Fruit fly (Drosophila melanogaster) whole organism, embryonic: Measurements from ENCODE around the gene brm.

Source experiments
- CG10209 ChIP-seq: fragments of 200-800 bp; sonication (Bioruptor generic); optimal IDR thresholded peaks from 3 replicates; lab custom pipeline; 2017; ENCODE audit warnings: missing biosample characterization, mild to moderate bottlenecking, missing genetic modification characterization, missing genetic modification reagents
- CG10321 ChIP-seq: fragments of 200-800 bp; sonication (Bioruptor generic); IDR thresholded peaks from 2 replicates; pipeline ENCODE4 v1.3.6; 2022; ENCODE audit warnings: missing biosample characterization, missing genetic modification characterization
- CG11504 ChIP-seq: fragments of 200-800 bp; sonication (Bioruptor generic); optimal IDR thresholded peaks from 3 replicates; lab custom pipeline; 2019; ENCODE audit warnings: missing biosample characterization, mild to moderate bottlenecking, missing genetic modification characterization, moderate library complexity
- CG12744 ChIP-seq: fragments of 200-800 bp; sonication (Bioruptor generic); optimal IDR thresholded peaks from 2 replicates; lab custom pipeline; 2016; ENCODE audit warnings: missing biosample characterization, missing genetic modification characterization
- CG12769 ChIP-seq: fragments of 200-800 bp; sonication (Bioruptor generic); optimal IDR thresholded peaks from 2 replicates; lab custom pipeline; 2019; ENCODE audit warnings: missing biosample characterization, mild to moderate bottlenecking, missing genetic modification characterization, moderate library complexity
- CG13123 ChIP-seq: fragments of 200-800 bp; sonication (Bioruptor generic); optimal IDR thresholded peaks from 2 replicates; lab custom pipeline; 2016; ENCODE audit warnings: missing biosample characterization, missing genetic modification characterization
- CG15601 ChIP-seq: fragments of 200-800 bp; sonication (Bioruptor generic); optimal IDR thresholded peaks from 3 replicates; lab custom pipeline; 2019; ENCODE audit warnings: missing biosample characterization, mild to moderate bottlenecking, missing genetic modification characterization, moderate library complexity
- CG16779 ChIP-seq: fragments of 200-800 bp; sonication (Bioruptor generic); IDR thresholded peaks from 2 replicates; pipeline ENCODE4 v1.3.6; 2022; ENCODE audit warnings: missing biosample characterization, missing genetic modification characterization
- CG16863 ChIP-seq: fragments of 200-800 bp; sonication (Bioruptor generic); optimal IDR thresholded peaks from 3 replicates; lab custom pipeline; 2016; ENCODE audit warnings: missing biosample characterization, missing genetic modification characterization
- CG17568 ChIP-seq: fragments of 200-800 bp; sonication (Bioruptor generic); optimal IDR thresholded peaks from 2 replicates; lab custom pipeline; 2018; ENCODE audit warnings: missing biosample characterization, mild to moderate bottlenecking, missing genetic modification characterization, moderate library complexity
- CG1832 ChIP-seq: fragments of 200-800 bp; sonication (Bioruptor generic); optimal IDR thresholded peaks from 2 replicates; lab custom pipeline; 2017; ENCODE audit warnings: missing biosample characterization, mild to moderate bottlenecking, missing genetic modification characterization, inconsistent platforms
- CG30431 ChIP-seq: fragments of 200-800 bp; sonication (Bioruptor generic); optimal IDR thresholded peaks from 2 replicates; lab custom pipeline; 2017; ENCODE audit warnings: missing biosample characterization, missing genetic modification characterization
- CG31224 ChIP-seq: fragments of 200-800 bp; sonication (Bioruptor generic); IDR thresholded peaks from 2 replicates; pipeline ENCODE4 v1.3.6; 2022; ENCODE audit warnings: missing biosample characterization, missing genetic modification characterization
- CG31441 ChIP-seq: fragments of 200-800 bp; sonication (Bioruptor generic); IDR thresholded peaks from 2 replicates; pipeline ENCODE4 v1.3.6; 2022; ENCODE audit warnings: missing biosample characterization, missing genetic modification characterization
- CG33557 ChIP-seq: fragments of 200-800 bp; sonication (Bioruptor generic); optimal IDR thresholded peaks from 2 replicates; lab custom pipeline; 2019; ENCODE audit warnings: missing biosample characterization, mild to moderate bottlenecking, missing genetic modification characterization, moderate library complexity
- CG34422 ChIP-seq: fragments of 200-800 bp; sonication (Bioruptor generic); IDR thresholded peaks from 3 replicates; pipeline ENCODE4 v1.3.6; 2022; ENCODE audit warnings: missing biosample characterization, missing genetic modification characterization
- CG4282 ChIP-seq: fragments of 200-800 bp; sonication (Bioruptor generic); optimal IDR thresholded peaks from 2 replicates; lab custom pipeline; 2016; ENCODE audit warnings: missing biosample characterization, missing genetic modification characterization
- CG4328 ChIP-seq: fragments of 200-800 bp; sonication (Bioruptor generic); optimal IDR thresholded peaks from 3 replicates; lab custom pipeline; 2017; ENCODE audit warnings: missing biosample characterization, missing genetic modification reagents, missing genetic modification characterization
- CG5245 ChIP-seq: fragments of 200-800 bp; sonication (Bioruptor generic); optimal IDR thresholded peaks from 3 replicates; lab custom pipeline; 2016; ENCODE audit warnings: missing biosample characterization, missing genetic modification characterization
- CG8388 ChIP-seq: fragments of 200-800 bp; sonication (Bioruptor generic); optimal IDR thresholded peaks from 2 replicates; lab custom pipeline; 2019; ENCODE audit warnings: missing biosample characterization, mild to moderate bottlenecking, missing genetic modification characterization, moderate library complexity
- CG9727 ChIP-seq: fragments of 200-800 bp; sonication (Bioruptor generic); optimal IDR thresholded peaks from 3 replicates; lab custom pipeline; 2017; ENCODE audit warnings: missing biosample characterization, mild to moderate bottlenecking, missing genetic modification characterization
- D19A ChIP-seq: fragments of 200-800 bp; optimal IDR thresholded peaks from 3 replicates; lab custom pipeline; 2019; ENCODE audit warnings: missing biosample characterization, mild to moderate bottlenecking, missing genetic modification characterization, moderate library complexity
- HLH3B ChIP-seq: fragments of 200-800 bp; sonication (Bioruptor generic); IDR thresholded peaks from 2 replicates; pipeline ENCODE4 v1.3.6; 2022; ENCODE audit warnings: missing biosample characterization, missing genetic modification characterization
- Max ChIP-seq: fragments of 200-800 bp; sonication (Bioruptor generic); optimal IDR thresholded peaks from 2 replicates; lab custom pipeline; 2016; ENCODE audit warnings: missing biosample characterization, mild to moderate bottlenecking, missing genetic modification characterization
- Neu2 ChIP-seq: fragments of 200-800 bp; sonication (Bioruptor generic); optimal IDR thresholded peaks from 3 replicates; lab custom pipeline; 2016; ENCODE audit warnings: missing biosample characterization, missing genetic modification characterization, borderline replicate concordance
- Six4 ChIP-seq: fragments of 200-800 bp; sonication (Bioruptor generic); optimal IDR thresholded peaks from 2 replicates; lab custom pipeline; 2016; ENCODE audit warnings: missing biosample characterization, missing genetic modification characterization
- bsh ChIP-seq, 2 experiments: fragments of 200-800 bp; sonication (Bioruptor generic); optimal IDR thresholded peaks; 2 replicates each; lab custom pipeline; 2017 to 2018; ENCODE audit warnings: mild to moderate bottlenecking in 2 of 2, missing biosample characterization in 2 of 2, missing genetic modification characterization in 2 of 2, moderate library complexity in 1 of 2
- cg ChIP-seq: fragments of 200-800 bp; sonication (Bioruptor generic); optimal IDR thresholded peaks from 3 replicates; lab custom pipeline; 2019; ENCODE audit warnings: missing biosample characterization, mild to moderate bottlenecking, missing genetic modification characterization, moderate library complexity
- emc ChIP-seq: fragments of 200-800 bp; sonication (Bioruptor generic); optimal IDR thresholded peaks from 2 replicates; lab custom pipeline; 2016; ENCODE audit warnings: missing biosample characterization, missing genetic modification characterization
- fd3F ChIP-seq: fragments of 200-800 bp; sonication (Bioruptor generic); optimal IDR thresholded peaks from 2 replicates; lab custom pipeline; 2018; ENCODE audit warnings: missing biosample characterization, mild to moderate bottlenecking, missing genetic modification characterization, moderate library complexity
- lab ChIP-seq: fragments of 200-800 bp; sonication (Bioruptor generic); optimal IDR thresholded peaks from 3 replicates; lab custom pipeline; 2017; ENCODE audit warnings: missing biosample characterization, missing genetic modification characterization, mild to moderate bottlenecking, moderate library complexity, missing genetic modification reagents
- nom ChIP-seq: fragments of 200-800 bp; sonication (Bioruptor generic); optimal IDR thresholded peaks from 2 replicates; lab custom pipeline; 2017; ENCODE audit warnings: missing biosample characterization, missing genetic modification characterization, mild to moderate bottlenecking, moderate library complexity, missing genetic modification reagents
- odd ChIP-seq: fragments of 200-800 bp; sonication (Bioruptor generic); optimal IDR thresholded peaks from 2 replicates; lab custom pipeline; 2017; ENCODE audit warnings: missing biosample characterization, mild to moderate bottlenecking, missing genetic modification characterization
- pan ChIP-seq, 4 experiments: fragments of >200 bp in 3 of 4; fragments of 200-800 bp in 1 of 4; sonication (Bioruptor generic) in 1 of 4; optimal IDR thresholded peaks in 3 of 4; IDR thresholded peaks in 1 of 4; 2 replicates each; pipeline versions ENCODE4 v1.3.6 to Lab custom; 2017 to 2022; ENCODE audit warnings: missing biosample characterization in 2 of 4, missing genetic modification characterization in 2 of 4, mixed read lengths in 1 of 4
- run ChIP-seq: fragments of 200-800 bp; sonication (Bioruptor generic); optimal IDR thresholded peaks from 3 replicates; lab custom pipeline; 2018; ENCODE audit warnings: missing biosample characterization, mild to moderate bottlenecking, missing genetic modification characterization
- seq ChIP-seq: fragments of 200-800 bp; sonication (Bioruptor generic); IDR thresholded peaks from 2 replicates; pipeline ENCODE4 v1.3.6; 2022; ENCODE audit warnings: missing biosample characterization, missing genetic modification characterization
- unc-4 ChIP-seq: fragments of 200-800 bp; sonication (Bioruptor generic); IDR thresholded peaks from 2 replicates; pipeline ENCODE4 v1.3.6; 2022; ENCODE audit warnings: missing biosample characterization, missing genetic modification characterization; ENCODE audit not compliant: partially characterized antibody
- wdn ChIP-seq: fragments of 200-800 bp; sonication (Bioruptor generic); IDR thresholded peaks from 2 replicates; pipeline ENCODE4 v1.3.6; 2022; ENCODE audit warnings: missing biosample characterization, missing genetic modification characterization
- wek ChIP-seq: fragments of 200-800 bp; sonication (Bioruptor generic); optimal IDR thresholded peaks from 3 replicates; lab custom pipeline; 2018; ENCODE audit warnings: missing biosample characterization, mild to moderate bottlenecking, missing genetic modification characterization, moderate library complexity
- zen2 ChIP-seq: fragments of 200-800 bp; sonication (Bioruptor generic); IDR thresholded peaks from 3 replicates; pipeline ENCODE4 v1.3.6; 2022; ENCODE audit warnings: missing biosample characterization, missing genetic modification characterization; ENCODE audit not compliant: partially characterized antibody
- zfh1 ChIP-seq: fragments of 200-800 bp; sonication (Bioruptor generic); IDR thresholded peaks from 3 replicates; pipeline ENCODE4 v1.3.6; 2022; ENCODE audit warnings: missing biosample characterization, missing genetic modification characterization

Gene brm

dm6 chr3L:16015765-16016760, 33.4 kb upstream of the brm start (continued):
- no peak for TF ChIP-seq CG5245 (GFP tag; lab: Kevin White, UChicago)
- no peak for TF ChIP-seq CG34422
- TF ChIP-seq CG31224 (GFP tag; lab: Robert Waterston, UW), result no peak
- no peak for TF ChIP-seq Max (GFP tag; lab: Kevin White, UChicago)
- no peak for TF ChIP-seq HLH3B (GFP tag; lab: Robert Waterston, UW)
- peak; percentile 8 for TF ChIP-seq CG15601 (tag; lab: Kevin White, UChicago)
- no peak for TF ChIP-seq CG12744 (GFP tag; lab: Kevin White, UChicago)
- no peak for TF ChIP-seq CG4282 (GFP tag; lab: Kevin White, UChicago)
- TF ChIP-seq CG33557 (GFP tag; lab: Kevin White, UChicago), result peak; percentile 47
- peak; percentile 51 for TF ChIP-seq D19A (tag; lab: Kevin White, UChicago)
- peak; percentile 58; the same call in 1 of the 2 replicates for TF ChIP-seq CG31441 (GFP tag; lab: Robert Waterston, UW)
- no peak for TF ChIP-seq wek (GFP tag; lab: Kevin White, UChicago)
- peak; percentile 1 for TF ChIP-seq Six4 (GFP tag; lab: Kevin White, UChicago)
- TF ChIP-seq zfh1 (GFP tag; lab: Robert Waterston, UW), result no peak
- TF ChIP-seq run, result no peak
- no peak for TF ChIP-seq fd3F
- TF ChIP-seq zen2 (GFP tag; lab: Robert Waterston, UW), result no peak
- TF ChIP-seq CG16779 (GFP tag; lab: Robert Waterston, UW), result no peak
- TF ChIP-seq pan (optimal IDR thresholded peaks at IDR 0.05; lab: Kevin White, UChicago), result peak in 1 of 2 experiments; percentile 21
- TF ChIP-seq pan (GFP tag; optimal IDR thresholded peaks at IDR 0.05 in 1 of 2, IDR thresholded peaks at IDR 0.05 in 1 of 2), result peak in 1 of 2 experiments; percentile 36
- no peak for TF ChIP-seq CG10209 (GFP tag; lab: Kevin White, UChicago)
- no peak for TF ChIP-seq lab (GFP tag; lab: Kevin White, UChicago)
- peak; percentile 23 for TF ChIP-seq CG11504 (tag; lab: Kevin White, UChicago)
- no peak for TF ChIP-seq odd (GFP tag; lab: Kevin White, UChicago)
- TF ChIP-seq CG8388, result peak; percentile 37
- TF ChIP-seq nom, result peak; percentile 31
- TF ChIP-seq CG17568 (GFP tag; lab: Kevin White, UChicago), result no peak
- TF ChIP-seq bsh (GFP tag; optimal IDR thresholded peaks at IDR 0.05; lab: Kevin White, UChicago), result peak in 1 of 2 experiments; percentile 32
- no peak for TF ChIP-seq CG10321 (GFP tag; lab: Robert Waterston, UW)
- no peak for TF ChIP-seq CG16863 (GFP tag; lab: Kevin White, UChicago)
- TF ChIP-seq CG9727 (GFP tag; lab: Kevin White, UChicago), result peak; percentile 45
- no peak for TF ChIP-seq seq (GFP tag; lab: Robert Waterston, UW)
- no peak for TF ChIP-seq CG30431 (GFP tag; lab: Kevin White, UChicago)
- TF ChIP-seq cg (GFP tag; lab: Kevin White, UChicago), result no peak
- TF ChIP-seq unc-4 (GFP tag; lab: Robert Waterston, UW), result no peak
- no peak for TF ChIP-seq Neu2 (GFP tag; lab: Kevin White, UChicago)
- no peak for TF ChIP-seq CG12769 (tag; lab: Kevin White, UChicago)
- TF ChIP-seq wdn (GFP tag; lab: Robert Waterston, UW), result no peak
- TF ChIP-seq CG4328, result no peak
- no peak for TF ChIP-seq CG13123
- no peak for TF ChIP-seq emc (GFP tag; lab: Kevin White, UChicago)
- TF ChIP-seq CG1832 (GFP tag; lab: Kevin White, UChicago), result peak; percentile 6
